Worm (Caenorhabditis elegans): ENCODE results near the gene C06E7.88.

C06E7.88 gene

DNA sequence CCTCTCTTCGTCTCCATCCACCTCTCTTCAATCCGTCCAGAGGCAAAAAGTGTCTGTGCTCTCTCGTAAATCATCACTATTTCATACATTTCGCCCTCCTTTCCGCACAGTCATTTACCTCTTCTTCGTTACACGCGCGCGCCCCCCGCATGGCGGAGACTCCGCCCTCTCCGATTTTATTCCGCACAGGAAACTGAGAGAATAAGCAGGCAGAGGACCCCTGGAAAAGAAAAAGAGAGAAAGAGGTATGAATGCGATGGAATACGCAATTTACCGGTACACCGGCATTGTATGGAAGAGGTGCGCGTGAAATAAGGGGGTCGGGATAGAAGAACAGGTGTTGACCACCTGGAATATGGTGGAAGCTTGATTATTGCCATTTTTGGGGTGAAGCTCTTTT lies 6.3 kb downstream of the C06E7.88 start:
- TF ChIP-seq scrt-1 (GFP tag; IDR thresholded peaks at IDR 0.05) = 0 out of 2 replicates have a peak, but pooled peaks have one; percentile 33
- TF ChIP-seq ceh-36 (tag; optimal IDR thresholded peaks at IDR 0.05) = no peak
- peak; percentile 41 for TF ChIP-seq B0310.2 (tag; optimal IDR thresholded peaks at IDR 0.05)

DNA sequence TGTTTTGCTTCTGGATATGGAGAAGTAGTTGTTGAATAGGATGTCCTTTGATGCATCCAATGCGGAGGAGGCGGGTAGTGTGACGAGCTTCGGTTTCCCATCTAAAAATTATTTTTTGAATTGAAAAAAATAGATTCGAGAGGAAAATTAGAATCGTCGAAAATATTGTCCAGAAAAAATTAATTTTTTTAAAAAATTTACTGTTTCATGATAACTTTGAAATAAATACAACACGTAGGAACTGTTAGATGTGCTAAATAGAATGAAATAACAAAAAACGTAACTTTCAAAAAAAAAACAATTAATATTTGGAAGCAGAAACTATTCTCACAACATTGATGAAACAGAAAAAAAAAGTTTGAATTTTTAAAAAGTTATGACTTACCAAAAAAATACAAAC lies 7.2 kb downstream of the C06E7.88 start, which contains the start of gene C06E7.4:
TSS of gene C06E7.4 (minus strand) at position 101 of the 400 bp plus-strand sequence.
- TF ChIP-seq scrt-1 (GFP tag; IDR thresholded peaks at IDR 0.05) (no peak), ama-1 (optimal IDR thresholded peaks at IDR 0.05) (no peak), hmg-4 (GFP tag; optimal IDR thresholded peaks at IDR 0.05) (no peak), flt-1 (GFP tag; IDR thresholded peaks at IDR 0.05) (no peak), ceh-36 (tag; optimal IDR thresholded peaks at IDR 0.05) (no peak), ets-7 (tag; optimal IDR thresholded peaks at IDR 0.05) (no peak), tra-4 (tag; optimal IDR thresholded peaks at IDR 0.05) (no peak), aly-1 (tag; optimal IDR thresholded peaks at IDR 0.05) (no peak), hmbx-1 (tag; optimal IDR thresholded peaks at IDR 0.05) (no peak), F13C5.2 (tag; optimal IDR thresholded peaks at IDR 0.05) (no peak), B0310.2 (tag; optimal IDR thresholded peaks at IDR 0.05) (no peak), hnd-1 (tag; optimal IDR thresholded peaks at IDR 0.05) (no peak)

DNA sequence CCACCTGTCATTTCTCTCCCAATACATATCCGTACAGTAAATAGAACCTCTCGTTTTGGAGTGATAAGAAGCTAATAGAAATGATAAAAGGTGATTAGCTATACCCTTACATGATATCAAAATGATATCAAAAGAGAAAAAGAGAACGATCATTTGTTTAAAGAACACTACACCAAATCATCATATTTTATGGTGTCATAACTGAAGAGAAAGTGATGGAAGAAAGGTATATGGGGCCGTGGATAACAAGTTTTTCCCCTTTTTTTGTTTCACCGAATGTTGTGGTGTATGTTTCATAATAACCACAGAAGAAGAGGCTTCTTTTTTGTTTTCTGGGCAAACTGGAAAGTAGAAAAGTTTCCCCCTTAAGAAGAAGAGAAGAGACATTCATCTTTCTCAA lies 8.9 kb downstream of the C06E7.88 start:
- TF ChIP-seq hmbx-1 (tag; optimal IDR thresholded peaks at IDR 0.05) (no peak), flt-1 (GFP tag; IDR thresholded peaks at IDR 0.05) (no peak), tra-4 (tag; optimal IDR thresholded peaks at IDR 0.05) (no peak), tbx-37 (GFP tag; conservative IDR thresholded peaks at IDR 0.05) (no peak), ets-7 (tag; optimal IDR thresholded peaks at IDR 0.05) (no peak), scrt-1 (GFP tag; IDR thresholded peaks at IDR 0.05) (no peak), aly-1 (tag; optimal IDR thresholded peaks at IDR 0.05) (no peak), ceh-36 (tag; optimal IDR thresholded peaks at IDR 0.05) (no peak), pes-1 (GFP tag; IDR thresholded peaks at IDR 0.05) (no peak), hnd-1 (tag; optimal IDR thresholded peaks at IDR 0.05) (no peak), B0310.2 (tag; optimal IDR thresholded peaks at IDR 0.05) (no peak), sea-1 (GFP tag; conservative IDR thresholded peaks at IDR 0.05) (no peak), hmg-4 (GFP tag; optimal IDR thresholded peaks at IDR 0.05) (no peak), ceh-13 (GFP tag; optimal IDR thresholded peaks at IDR 0.05) (no peak), ama-1 (optimal IDR thresholded peaks at IDR 0.05) (no peak), tbx-11 (GFP tag; IDR thresholded peaks at IDR 0.05) (no peak), F13C5.2 (tag; optimal IDR thresholded peaks at IDR 0.05) (no peak)

DNA sequence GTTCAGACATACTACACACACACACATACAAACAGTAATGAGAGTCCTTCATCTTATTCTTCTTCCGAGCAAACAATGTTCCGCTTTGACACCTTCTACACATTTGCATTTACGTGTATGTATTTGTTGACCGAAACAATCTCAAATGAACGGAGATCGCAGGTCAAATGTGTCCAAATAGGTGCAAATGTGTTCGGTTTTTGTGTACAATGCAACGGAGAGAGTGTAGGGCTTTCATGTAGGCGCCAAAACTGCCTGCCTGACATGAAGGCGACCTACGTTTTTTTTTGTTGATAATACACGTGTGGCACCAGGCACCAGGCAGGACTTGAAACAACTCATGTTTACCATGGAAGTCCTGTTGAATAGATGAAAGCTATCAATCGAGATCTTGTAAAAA lies 10.1 kb downstream of the C06E7.88 start:
- TF ChIP-seq hmg-4 (GFP tag; optimal IDR thresholded peaks at IDR 0.05) = no peak

DNA sequence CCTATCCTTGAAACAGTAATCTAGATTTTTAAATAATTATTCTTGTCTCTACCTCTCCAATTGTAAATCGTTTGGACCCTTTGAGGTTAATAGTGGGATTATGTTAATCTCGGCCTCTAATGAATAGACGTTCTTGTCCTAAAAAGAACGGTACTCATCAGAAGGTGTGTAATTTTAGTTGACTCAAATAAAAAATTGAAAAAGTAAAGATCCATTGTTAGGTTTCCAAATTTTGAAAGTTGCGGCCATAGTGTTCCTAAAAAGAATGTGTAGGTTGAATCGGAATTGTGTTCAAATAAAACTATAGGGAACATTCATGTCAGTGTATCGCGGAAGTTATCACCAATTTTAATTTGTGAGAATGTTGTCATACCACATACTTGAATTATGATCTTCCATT lies 11.5 kb downstream of the C06E7.88 start:
- TF ChIP-seq hmbx-1 (tag; optimal IDR thresholded peaks at IDR 0.05) (no peak), ama-1 (optimal IDR thresholded peaks at IDR 0.05) (no peak), pes-1 (GFP tag; IDR thresholded peaks at IDR 0.05) (no peak), flt-1 (GFP tag; IDR thresholded peaks at IDR 0.05) (no peak), sea-1 (GFP tag; conservative IDR thresholded peaks at IDR 0.05) (no peak), tbx-37 (GFP tag; conservative IDR thresholded peaks at IDR 0.05) (no peak), ets-7 (tag; optimal IDR thresholded peaks at IDR 0.05) (no peak), F13C5.2 (tag; optimal IDR thresholded peaks at IDR 0.05) (no peak), hnd-1 (tag; optimal IDR thresholded peaks at IDR 0.05) (no peak), ceh-36 (tag; optimal IDR thresholded peaks at IDR 0.05) (no peak), scrt-1 (GFP tag; IDR thresholded peaks at IDR 0.05) (no peak), tbx-11 (GFP tag; IDR thresholded peaks at IDR 0.05) (no peak), aly-1 (tag; optimal IDR thresholded peaks at IDR 0.05) (no peak), B0310.2 (tag; optimal IDR thresholded peaks at IDR 0.05) (no peak), ceh-13 (GFP tag; optimal IDR thresholded peaks at IDR 0.05) (no peak)

DNA sequence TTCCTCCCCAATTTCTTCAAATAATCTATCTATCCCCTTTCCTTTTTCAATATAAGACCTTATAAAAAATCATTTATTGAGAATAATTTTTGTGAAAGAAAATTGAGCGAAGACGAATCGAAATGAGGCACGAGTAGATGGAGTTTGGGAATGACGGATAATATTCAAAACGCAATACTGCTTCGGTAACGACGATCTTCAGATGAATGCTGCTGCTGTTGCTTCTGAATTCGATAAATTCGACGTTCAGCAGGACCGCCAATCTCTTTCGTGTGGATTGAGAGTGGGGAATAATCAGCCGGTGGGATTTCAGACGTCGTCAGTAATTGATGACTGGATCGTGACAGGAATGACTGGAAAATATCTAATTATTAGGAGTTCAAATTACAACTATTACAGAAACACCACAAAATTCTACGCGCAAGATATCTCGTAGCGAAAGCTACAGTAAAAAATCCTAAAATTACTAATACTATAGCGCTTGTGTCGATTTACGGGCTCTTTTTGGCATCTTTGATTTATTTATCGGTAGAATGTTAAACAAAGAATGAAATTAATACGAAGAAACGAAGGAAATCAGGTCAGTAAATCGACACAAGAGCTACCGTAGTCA lies 16.2 kb downstream of the C06E7.88 start:
- TF ChIP-seq tbx-11 (GFP tag; IDR thresholded peaks at IDR 0.05) (no peak), hmbx-1 (tag; optimal IDR thresholded peaks at IDR 0.05) (no peak), hmg-4 (GFP tag; optimal IDR thresholded peaks at IDR 0.05) (no peak), flt-1 (GFP tag; IDR thresholded peaks at IDR 0.05) (no peak)

DNA sequence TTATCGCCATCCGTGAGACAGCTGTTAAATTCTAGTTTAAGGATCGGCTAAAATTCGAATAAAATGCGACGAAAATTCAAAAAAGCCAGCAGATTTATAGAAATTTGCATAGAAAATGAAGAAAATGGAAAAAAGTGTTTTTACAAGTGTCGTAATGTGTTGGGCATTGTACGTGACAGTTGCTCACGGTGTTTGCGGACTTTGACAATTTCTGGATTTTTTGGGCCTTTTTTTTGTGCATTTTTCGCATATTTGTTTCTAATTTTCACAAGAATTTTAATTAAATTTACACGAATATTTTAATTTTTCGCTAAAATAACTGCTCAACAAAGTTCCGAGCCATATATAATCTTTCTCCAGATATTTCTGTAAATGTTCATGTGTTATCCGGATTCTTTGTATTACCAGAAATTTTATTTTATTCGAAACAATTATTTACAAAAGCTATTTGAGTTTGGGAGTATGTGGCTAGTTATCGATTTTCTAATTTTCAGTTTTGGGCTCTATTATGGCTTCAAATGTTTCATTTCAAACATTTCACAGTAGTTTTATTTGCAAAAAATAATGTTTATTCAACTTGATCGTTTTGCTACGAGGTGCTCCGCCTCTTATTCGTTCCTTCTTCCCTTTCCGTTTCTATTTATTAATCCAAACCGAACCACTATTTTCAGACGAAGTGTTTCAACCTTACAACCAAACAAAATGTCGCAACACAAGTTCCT lies 18.9 kb downstream of the C06E7.88 start, which contains the start of gene sams-3:
TSS of gene sams-3 (plus strand) at position 672 of the 722 bp plus-strand sequence.
- TF ChIP-seq flt-1 (GFP tag; IDR thresholded peaks at IDR 0.05) (no peak), scrt-1 (GFP tag; IDR thresholded peaks at IDR 0.05) (no peak), sea-1 (GFP tag; conservative IDR thresholded peaks at IDR 0.05) (no peak), aly-1 (tag; optimal IDR thresholded peaks at IDR 0.05) (no peak), ceh-13 (GFP tag; optimal IDR thresholded peaks at IDR 0.05) (no peak), F13C5.2 (tag; optimal IDR thresholded peaks at IDR 0.05) (peak; percentile 25), pes-1 (GFP tag; IDR thresholded peaks at IDR 0.05) (no peak), ama-1 (optimal IDR thresholded peaks at IDR 0.05) (no peak)

DNA sequence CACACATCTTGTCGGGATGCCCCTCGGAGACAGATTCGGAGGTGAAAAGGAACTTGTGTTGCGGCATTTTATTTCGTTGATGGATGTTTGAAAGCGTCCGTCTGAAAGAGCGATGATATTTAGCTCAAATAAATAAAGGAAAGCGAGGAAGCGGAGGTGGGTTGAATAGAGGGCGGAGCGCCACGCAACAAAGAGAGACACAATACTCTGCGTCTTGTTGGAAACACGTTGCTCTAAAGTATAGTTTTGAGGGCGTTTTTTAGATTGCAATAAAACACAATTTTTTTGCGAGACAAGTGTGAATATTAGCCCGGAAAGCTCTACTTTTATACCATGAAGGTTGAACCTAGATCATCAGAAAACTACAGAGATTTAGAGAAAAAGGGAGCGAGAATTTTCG lies 20.8 kb downstream of the C06E7.88 start, which contains the start of gene sams-4:
TSS of gene sams-4 (minus strand) at position 101 of the 400 bp plus-strand sequence.
- TF ChIP-seq flt-1 (GFP tag; IDR thresholded peaks at IDR 0.05) (no peak), ceh-36 (tag; optimal IDR thresholded peaks at IDR 0.05) (no peak)
